Worm (Caenorhabditis elegans): Measurements from ENCODE around the gene T05B4.9.

The T05B4.9 gene

ce11 chrV:4125552-4126084 lies 7.4 kb upstream of the T05B4.9 start, which contains the start of gene T05B4.12:
Gene T05B4.12 (minus strand): TSS chrV:4126034.
- TF ChIP-seq W03F9.2 (tag; optimal IDR thresholded peaks at IDR 0.05), result no peak

ce11 chrV:4122415-4122814 lies 4.2 kb upstream of the T05B4.9 start, which contains the start of gene phat-5:
Gene phat-5 (minus strand): TSS chrV:4122515.
- TF ChIP-seq dao-5 (tag; optimal IDR thresholded peaks at IDR 0.05) (no peak), him-1 (tag; optimal IDR thresholded peaks at IDR 0.05) (no peak), W03F9.2 (tag; optimal IDR thresholded peaks at IDR 0.05) (no peak)

DNA sequence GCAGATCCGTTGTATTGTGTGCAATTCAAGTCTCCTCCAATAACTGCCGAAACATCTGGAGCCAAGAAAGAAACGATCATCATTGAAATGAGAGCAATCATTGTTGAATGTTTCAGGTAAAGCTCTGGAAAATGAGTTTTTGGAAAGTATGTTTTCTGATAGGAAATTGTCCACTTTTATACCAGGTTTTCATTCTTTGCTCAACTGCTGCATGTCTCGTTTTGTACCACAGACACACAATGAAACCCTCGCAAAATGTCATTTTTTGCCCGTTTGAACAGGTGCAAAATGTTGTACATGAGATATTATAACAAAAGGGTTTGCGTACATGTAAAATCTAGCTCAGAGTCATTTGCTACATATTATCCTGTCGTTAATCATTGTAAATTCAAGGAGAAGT lies 2.4 kb upstream of the T05B4.9 start, which contains the start of gene T05B4.10:
T05B4.10 (minus strand) TSS at position 101 of the 400 bp plus-strand sequence.
- no peak for TF ChIP-seq dao-5 (tag; optimal IDR thresholded peaks at IDR 0.05)
- TF ChIP-seq him-1 (tag; optimal IDR thresholded peaks at IDR 0.05), result no peak
- TF ChIP-seq W03F9.2 (tag; optimal IDR thresholded peaks at IDR 0.05), result no peak

DNA sequence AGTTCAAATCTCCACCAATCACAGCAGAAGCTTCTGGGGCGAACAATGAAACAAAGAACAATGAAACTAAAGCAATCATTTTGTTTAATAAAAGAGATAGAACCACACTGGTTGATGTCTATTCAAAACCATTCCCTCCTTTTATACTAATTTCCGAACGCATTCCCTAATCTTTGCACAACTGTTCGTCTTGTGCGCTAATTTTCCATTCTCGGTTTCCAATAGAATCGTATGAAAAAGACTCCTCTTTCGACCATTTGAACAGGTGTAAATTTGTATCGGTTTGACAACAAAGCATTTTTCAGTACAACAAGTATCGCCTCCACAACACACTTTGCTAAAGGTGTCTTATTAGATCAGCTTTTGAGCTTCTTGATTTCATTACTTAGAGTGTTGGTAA lies 2.2 kb downstream of the T05B4.9 start, which contains the start of gene T05B4.8:
T05B4.8 (minus strand) TSS at position 101 of the 400 bp plus-strand sequence.
- TF ChIP-seq W03F9.2 (tag; optimal IDR thresholded peaks at IDR 0.05) (no peak), him-1 (tag; optimal IDR thresholded peaks at IDR 0.05) (no peak), dao-5 (tag; optimal IDR thresholded peaks at IDR 0.05) (no peak)

DNA sequence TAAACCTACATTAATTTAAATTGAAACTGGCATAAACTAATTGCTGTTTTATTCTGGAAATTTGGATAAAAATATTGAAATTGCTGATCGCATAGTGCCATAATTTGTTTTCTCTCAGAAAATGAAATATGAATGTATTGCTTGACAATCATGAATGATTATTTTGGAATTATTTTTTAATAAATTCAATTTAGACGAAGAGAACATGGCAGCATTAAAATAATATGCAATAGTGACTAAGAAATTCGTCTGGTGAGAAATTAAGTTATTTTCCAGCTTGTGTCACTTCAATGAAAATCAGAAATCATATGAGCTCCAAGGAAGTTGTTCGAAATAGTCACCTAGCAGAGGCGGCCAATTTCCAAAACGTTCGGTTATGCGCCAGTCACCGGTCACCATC lies 3.6 kb downstream of the T05B4.9 start, which contains the start of gene srw-133:
srw-133 (minus strand) TSS at position 101 of the 400 bp plus-strand sequence.
- TF ChIP-seq him-1 (tag; optimal IDR thresholded peaks at IDR 0.05) (no peak), W03F9.2 (tag; optimal IDR thresholded peaks at IDR 0.05) (no peak), dao-5 (tag; optimal IDR thresholded peaks at IDR 0.05) (no peak)

ce11 chrV:4112516-4112915 lies 5.7 kb downstream of the T05B4.9 start, which contains the start of gene srw-134:
Gene srw-134 (minus strand): TSS chrV:4112616.
- TF ChIP-seq W03F9.2 (tag; optimal IDR thresholded peaks at IDR 0.05), result no peak
- no peak for TF ChIP-seq dao-5 (tag; optimal IDR thresholded peaks at IDR 0.05)
- TF ChIP-seq him-1 (tag; optimal IDR thresholded peaks at IDR 0.05), result no peak

- TF ChIP-seq him-1 (tag; optimal IDR thresholded peaks at IDR 0.05), result no peak
- TF ChIP-seq dao-5 (tag; optimal IDR thresholded peaks at IDR 0.05), result no peak
- no peak for TF ChIP-seq W03F9.2 (tag; optimal IDR thresholded peaks at IDR 0.05)
Observed at ce11 chrV:4109873-4110272, 8.4 kb downstream of the T05B4.9 start, which contains the start of gene clc-18. Gene clc-18 (minus strand): TSS chrV:4109973.

DNA sequence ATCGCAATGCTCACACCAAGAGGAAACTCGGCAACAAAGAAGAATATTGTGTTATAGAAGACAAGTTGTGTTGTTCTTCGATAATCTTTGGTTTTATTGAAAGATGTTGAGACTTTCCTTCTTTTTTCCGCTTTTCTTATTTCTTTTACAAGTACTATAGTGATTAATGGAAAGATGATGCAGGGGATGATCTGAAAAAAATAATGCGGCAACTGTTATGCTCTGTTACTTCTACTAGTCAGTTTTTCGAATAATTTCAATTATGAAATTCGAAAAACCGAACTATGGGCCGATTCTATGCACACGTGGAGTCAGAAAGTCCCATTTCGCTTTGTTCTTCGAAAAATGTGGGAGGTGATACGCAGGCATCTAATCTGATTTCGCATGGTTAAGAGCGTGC lies 11.5 kb downstream of the T05B4.9 start:
- TF ChIP-seq him-1 (tag; optimal IDR thresholded peaks at IDR 0.05) (no peak), dao-5 (tag; optimal IDR thresholded peaks at IDR 0.05) (no peak), W03F9.2 (tag; optimal IDR thresholded peaks at IDR 0.05) (no peak)

- TF ChIP-seq W03F9.2 (tag; optimal IDR thresholded peaks at IDR 0.05), result no peak
- TF ChIP-seq dao-5 (tag; optimal IDR thresholded peaks at IDR 0.05), result no peak
- no peak for TF ChIP-seq him-1 (tag; optimal IDR thresholded peaks at IDR 0.05)
Observed at ce11 chrV:4104298-4104697, 13.9 kb downstream of the T05B4.9 start, which contains the start of gene srj-39. Gene srj-39 (plus strand): TSS chrV:4104598.

ce11 chrV:4101567-4101966 lies 16.7 kb downstream of the T05B4.9 start, which contains the start of gene srj-40:
Gene srj-40 (plus strand): TSS chrV:4101867.
- TF ChIP-seq dao-5 (tag; optimal IDR thresholded peaks at IDR 0.05) (no peak), W03F9.2 (tag; optimal IDR thresholded peaks at IDR 0.05) (no peak), him-1 (tag; optimal IDR thresholded peaks at IDR 0.05) (no peak)

DNA sequence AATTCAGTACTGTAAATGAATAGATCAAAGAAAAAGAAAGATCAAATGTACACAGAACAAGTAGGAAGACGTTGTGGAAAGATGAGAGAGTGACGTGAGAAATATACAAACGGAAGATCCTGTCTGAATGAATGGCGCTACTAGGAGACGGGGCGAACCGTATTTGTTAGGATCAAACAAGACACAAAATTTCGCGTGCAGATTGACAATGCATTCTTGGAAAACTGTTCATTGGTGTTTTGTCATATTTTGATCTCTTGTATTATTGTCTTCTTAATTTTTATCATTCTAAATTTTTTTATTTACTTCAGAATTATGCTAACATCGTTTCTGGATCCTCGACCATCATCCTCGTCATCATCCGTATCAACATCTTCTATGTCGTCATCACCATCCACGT lies 23.5 kb downstream of the T05B4.9 start, which contains the start of gene nhr-181:
nhr-181 (plus strand) TSS at position 301 of the 400 bp plus-strand sequence.
- TF ChIP-seq him-1 (tag; optimal IDR thresholded peaks at IDR 0.05), result no peak
- no peak for TF ChIP-seq W03F9.2 (tag; optimal IDR thresholded peaks at IDR 0.05)
- TF ChIP-seq dao-5 (tag; optimal IDR thresholded peaks at IDR 0.05), result no peak

- no peak for TF ChIP-seq W03F9.2 (tag; optimal IDR thresholded peaks at IDR 0.05)
- TF ChIP-seq him-1 (tag; optimal IDR thresholded peaks at IDR 0.05), result no peak
- no peak for TF ChIP-seq dao-5 (tag; optimal IDR thresholded peaks at IDR 0.05)
Observed at ce11 chrV:4082952-4083351, 35.3 kb downstream of the T05B4.9 start, which contains the start of gene F38H12.5. Gene F38H12.5 (minus strand): TSS chrV:4083052.

DNA sequence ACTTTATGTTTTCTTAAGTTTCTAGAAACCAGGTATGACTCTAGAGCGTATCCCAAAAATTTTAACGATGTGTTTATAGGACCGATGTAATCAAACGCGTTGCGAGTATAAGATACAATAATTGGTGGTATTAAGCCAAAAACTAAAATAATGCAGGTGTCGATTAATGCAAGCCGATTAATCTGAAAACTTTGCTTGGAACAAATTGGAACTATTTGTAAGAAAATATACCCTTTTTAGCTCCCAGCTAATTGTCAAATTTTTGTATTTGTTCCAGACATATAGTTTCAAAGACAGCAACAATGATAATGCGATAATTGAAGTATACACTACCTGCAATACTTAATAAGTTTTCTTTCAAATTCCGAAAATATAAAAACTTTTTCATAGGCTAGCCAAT lies 36.9 kb downstream of the T05B4.9 start, which contains the start of gene srh-211:
srh-211 (minus strand) TSS at position 101 of the 400 bp plus-strand sequence.
- TF ChIP-seq him-1 (tag; optimal IDR thresholded peaks at IDR 0.05) (no peak), W03F9.2 (tag; optimal IDR thresholded peaks at IDR 0.05) (no peak), dao-5 (tag; optimal IDR thresholded peaks at IDR 0.05) (no peak)

- TF ChIP-seq him-1 (tag; optimal IDR thresholded peaks at IDR 0.05) (no peak), W03F9.2 (tag; optimal IDR thresholded peaks at IDR 0.05) (no peak), dao-5 (tag; optimal IDR thresholded peaks at IDR 0.05) (no peak)
Observed at ce11 chrV:4080546-4080945, 37.7 kb downstream of the T05B4.9 start.
